Worm (Caenorhabditis elegans) whole organism, L2 larva: Measurements from ENCODE around the gene T01D1.5.

Source experiments
- F13H6.1 ChIP-seq: sonication (generic microtip); optimal IDR thresholded peaks from 2 replicates; lab custom pipeline; 2016; ENCODE audit warnings: missing genetic modification characterization, missing compliant biosample characterization
- R02D3.7 ChIP-seq: fragments of 150-350 bp; optimal IDR thresholded peaks from 2 replicates; lab custom pipeline; 2014; ENCODE audit warnings: missing biosample characterization, missing genetic modification characterization
- Y55F3AM.14 ChIP-seq: fragments of 200-800 bp; sonication (Bioruptor generic); optimal IDR thresholded peaks from 2 replicates; lab custom pipeline; 2018; ENCODE audit warnings: mild to moderate bottlenecking, missing genetic modification characterization, missing compliant biosample characterization
- ZK546.5 ChIP-seq: sonication (generic microtip); optimal IDR thresholded peaks from 2 replicates; lab custom pipeline; 2017; ENCODE audit warnings: missing biosample characterization, missing genetic modification characterization
- alr-1 ChIP-seq: fragments of 150-350 bp; optimal IDR thresholded peaks from 2 replicates; lab custom pipeline; 2014; ENCODE audit warnings: missing biosample characterization, missing genetic modification characterization
- aly-2 ChIP-seq: fragments of 150-350 bp; optimal IDR thresholded peaks from 2 replicates; lab custom pipeline; 2014; ENCODE audit warnings: missing biosample characterization, missing genetic modification characterization
- blmp-1 ChIP-seq: sonication (generic microtip); optimal IDR thresholded peaks from 2 replicates; lab custom pipeline; 2017; ENCODE audit warnings: missing genetic modification characterization, mild to moderate bottlenecking, missing compliant biosample characterization, antibody characterized with exemption, moderate library complexity; ENCODE audit not compliant: insufficient read depth
- ceh-16 ChIP-seq: fragments of 150-350 bp; optimal IDR thresholded peaks from 2 replicates; lab custom pipeline; 2014; ENCODE audit warnings: missing biosample characterization, missing genetic modification characterization
- ceh-82 ChIP-seq: fragments of 150-350 bp; optimal IDR thresholded peaks from 2 replicates; lab custom pipeline; 2014; ENCODE audit warnings: missing biosample characterization, missing genetic modification characterization
- crh-2 ChIP-seq: sonication (generic microtip); optimal IDR thresholded peaks from 2 replicates; lab custom pipeline; 2017; ENCODE audit warnings: missing biosample characterization, missing genetic modification characterization
- dmd-4 ChIP-seq: sonication (generic microtip); optimal IDR thresholded peaks from 2 replicates; lab custom pipeline; 2017; ENCODE audit warnings: missing biosample characterization, missing genetic modification characterization
- egl-27 ChIP-seq: sonication (generic microtip); optimal IDR thresholded peaks from 3 replicates; lab custom pipeline; 2017; ENCODE audit warnings: missing biosample characterization, missing genetic modification reagents, missing genetic modification characterization
- elt-1 ChIP-seq: fragments of 150-350 bp; optimal IDR thresholded peaks from 2 replicates; lab custom pipeline; 2014; ENCODE audit warnings: missing biosample characterization, missing genetic modification characterization
- elt-3 ChIP-seq: sonication (generic microtip); optimal IDR thresholded peaks from 2 replicates; lab custom pipeline; 2017; ENCODE audit warnings: missing biosample characterization, missing genetic modification characterization
- lin-11 ChIP-seq: fragments of 150-350 bp; sonication (generic microtip); optimal IDR thresholded peaks from 2 replicates; lab custom pipeline; 2014; ENCODE audit warnings: missing biosample characterization, missing genetic modification characterization, inconsistent platforms, mixed read lengths
- lin-13 ChIP-seq: fragments of 150-350 bp; optimal IDR thresholded peaks from 2 replicates; lab custom pipeline; 2014; ENCODE audit warnings: missing biosample characterization, missing genetic modification reagents, missing genetic modification characterization
- mab-5 ChIP-seq: fragments of 150-350 bp; optimal IDR thresholded peaks from 2 replicates; lab custom pipeline; 2014; ENCODE audit warnings: missing biosample characterization, missing genetic modification characterization
- mdl-1 ChIP-seq, 2 experiments: fragments of 150-350 bp in 1 of 2; sonication (generic microtip) in 1 of 2; optimal IDR thresholded peaks; 2 replicates each; lab custom pipeline; 2017; ENCODE audit warnings: missing biosample characterization in 2 of 2, missing genetic modification characterization in 2 of 2
- nhr-11 ChIP-seq: fragments of 150-350 bp; optimal IDR thresholded peaks from 2 replicates; lab custom pipeline; 2014; ENCODE audit warnings: missing biosample characterization, missing genetic modification characterization
- nhr-12 ChIP-seq: fragments of 150-350 bp; optimal IDR thresholded peaks from 2 replicates; lab custom pipeline; 2014; ENCODE audit warnings: missing biosample characterization, missing genetic modification characterization
- nhr-129 ChIP-seq: fragments of 150-350 bp; optimal IDR thresholded peaks from 2 replicates; lab custom pipeline; 2014; ENCODE audit warnings: missing biosample characterization, missing genetic modification characterization
- nhr-21 ChIP-seq: fragments of 150-350 bp; optimal IDR thresholded peaks from 2 replicates; lab custom pipeline; 2014; ENCODE audit warnings: missing biosample characterization, missing genetic modification characterization
- nhr-23 ChIP-seq: fragments of 150-350 bp; optimal IDR thresholded peaks from 2 replicates; lab custom pipeline; 2014; ENCODE audit warnings: missing biosample characterization, missing genetic modification reagents, missing genetic modification characterization
- nhr-237 ChIP-seq: fragments of 150-350 bp; optimal IDR thresholded peaks from 2 replicates; lab custom pipeline; 2014; ENCODE audit warnings: missing biosample characterization, missing genetic modification characterization
- nhr-25 ChIP-seq: fragments of 150-350 bp; sonication (generic microtip); optimal IDR thresholded peaks from 3 replicates; lab custom pipeline; 2014; ENCODE audit warnings: missing biosample characterization, missing genetic modification characterization
- nhr-6 ChIP-seq: fragments of 150-350 bp; optimal IDR thresholded peaks from 2 replicates; lab custom pipeline; 2014; ENCODE audit warnings: missing biosample characterization, missing genetic modification characterization
- nhr-77 ChIP-seq: fragments of 150-350 bp; optimal IDR thresholded peaks from 2 replicates; lab custom pipeline; 2014; ENCODE audit warnings: missing biosample characterization, missing genetic modification characterization
- peb-1 ChIP-seq: fragments of 150-350 bp; optimal IDR thresholded peaks from 2 replicates; lab custom pipeline; 2014; ENCODE audit warnings: missing biosample characterization, missing genetic modification characterization
- sem-4 ChIP-seq: fragments of 150-350 bp; optimal IDR thresholded peaks from 2 replicates; lab custom pipeline; 2014; ENCODE audit warnings: missing biosample characterization, missing genetic modification reagents, missing genetic modification characterization
- sma-9 ChIP-seq, 2 experiments: fragments of 150-350 bp in 1 of 2; sonication (generic microtip) in 1 of 2; optimal IDR thresholded peaks; 2 replicates each; lab custom pipeline; 2014 to 2016; ENCODE audit warnings: missing genetic modification characterization in 2 of 2, mild to moderate bottlenecking in 1 of 2, missing biosample characterization in 1 of 2, missing compliant biosample characterization in 1 of 2, missing genetic modification reagents in 1 of 2, moderate library complexity in 1 of 2
- unc-39 ChIP-seq: fragments of 150-350 bp; optimal IDR thresholded peaks from 2 replicates; lab custom pipeline; 2014; ENCODE audit warnings: missing biosample characterization, missing genetic modification characterization
- unc-55 ChIP-seq: fragments of 150-350 bp; sonication (generic microtip); optimal IDR thresholded peaks from 3 replicates; lab custom pipeline; 2014; ENCODE audit warnings: missing biosample characterization, missing genetic modification reagents, missing genetic modification characterization
- unc-62 ChIP-seq: fragments of 150-350 bp; optimal IDR thresholded peaks from 2 replicates; lab custom pipeline; 2014; ENCODE audit warnings: missing biosample characterization, missing genetic modification reagents, missing genetic modification characterization
- ztf-11 ChIP-seq: sonication (generic microtip); optimal IDR thresholded peaks from 2 replicates; lab custom pipeline; 2017; ENCODE audit warnings: missing biosample characterization, missing genetic modification characterization
- ztf-4 ChIP-seq: fragments of 150-350 bp; optimal IDR thresholded peaks from 2 replicates; lab custom pipeline; 2014; ENCODE audit warnings: missing biosample characterization, missing genetic modification characterization

The T01D1.5 gene

ce11 chrII:186504-186903 is 2.4 kb downstream of the T01D1.5 start, which contains the start of gene T01D1.8:
TSS of gene T01D1.8 (plus strand) at chrII:186739.
- no peak for TF ChIP-seq nhr-237
- TF ChIP-seq peb-1 (tag; lab: Kevin White, UChicago) = no peak
- TF ChIP-seq elt-1 (tag; lab: Kevin White, UChicago) = no peak
- TF ChIP-seq nhr-11 (tag; lab: Kevin White, UChicago) = no peak
- no peak for TF ChIP-seq F13H6.1 (tag; lab: Kevin White, UChicago)
- TF ChIP-seq mab-5 (tag; lab: Kevin White, UChicago) = no peak
- no peak for TF ChIP-seq nhr-12 (tag; lab: Kevin White, UChicago)
- no peak for TF ChIP-seq unc-39
- TF ChIP-seq mdl-1 (tag; optimal IDR thresholded peaks at IDR 0.05; lab: Kevin White, UChicago) = no peak
- no peak for TF ChIP-seq ceh-16
- no peak for TF ChIP-seq egl-27
- no peak for TF ChIP-seq ZK546.5 (tag; lab: Kevin White, UChicago)

ce11 chrII:178993-179392 is 9.9 kb downstream of the T01D1.5 start, which contains the start of gene T01D1.4:
TSS of gene T01D1.4 (minus strand) at chrII:179093.
- no peak for TF ChIP-seq dmd-4
- TF ChIP-seq ztf-11 (tag; lab: Kevin White, UChicago) = no peak
- no peak for TF ChIP-seq sem-4 (tag; lab: Kevin White, UChicago)
- TF ChIP-seq elt-3 = no peak
- no peak for TF ChIP-seq ZK546.5 (tag; lab: Kevin White, UChicago)
- no peak for TF ChIP-seq aly-2 (tag; lab: Kevin White, UChicago)
- no peak for TF ChIP-seq F13H6.1 (tag; lab: Kevin White, UChicago)
- no peak for TF ChIP-seq lin-13
- no peak for TF ChIP-seq nhr-23 (tag; lab: Kevin White, UChicago)
- no peak for TF ChIP-seq sma-9 (GFP tag; optimal IDR thresholded peaks at IDR 0.05; lab: Kevin White, UChicago)
- TF ChIP-seq sma-9 (tag; optimal IDR thresholded peaks at IDR 0.05; lab: Kevin White, UChicago) = no peak
- no peak for TF ChIP-seq nhr-77 (tag; lab: Kevin White, UChicago)
- TF ChIP-seq ceh-16 = no peak
- TF ChIP-seq nhr-6 (tag; lab: Kevin White, UChicago) = no peak
- no peak for TF ChIP-seq crh-2 (tag; lab: Kevin White, UChicago)
- no peak for TF ChIP-seq lin-11 (tag; lab: Kevin White, UChicago)
- no peak for TF ChIP-seq ceh-82
- no peak for TF ChIP-seq nhr-12 (tag; lab: Kevin White, UChicago)
- no peak for TF ChIP-seq nhr-25 (tag; lab: Kevin White, UChicago)
- TF ChIP-seq nhr-129 (tag; lab: Kevin White, UChicago) = no peak
- no peak for TF ChIP-seq egl-27

ce11 chrII:178146-178545 is 10.7 kb downstream of the T01D1.5 start:
- TF ChIP-seq alr-1 (tag; lab: Kevin White, UChicago) (no peak), blmp-1 (tag; lab: Kevin White, UChicago) (peak; percentile 39), nhr-25 (tag; lab: Kevin White, UChicago) (peak; percentile 65)

- peak; percentile 46 for TF ChIP-seq nhr-25 (tag; lab: Kevin White, UChicago)
- TF ChIP-seq ztf-4 (tag; lab: Kevin White, UChicago) = no peak
Measured at ce11 chrII:176622-177021, 12.2 kb downstream of the T01D1.5 start.

ce11 chrII:175868-176267 is 13.0 kb downstream of the T01D1.5 start, which contains the start of gene T01D1.3:
TSS of gene T01D1.3 (minus strand) at chrII:175968.
- TF ChIP-seq nhr-11 (tag; lab: Kevin White, UChicago) = no peak
- TF ChIP-seq blmp-1 (tag; lab: Kevin White, UChicago) = no peak
- no peak for TF ChIP-seq R02D3.7 (tag; lab: Kevin White, UChicago)
- no peak for TF ChIP-seq crh-2 (tag; lab: Kevin White, UChicago)
- no peak for TF ChIP-seq unc-39
- TF ChIP-seq unc-62 = no peak
- no peak for TF ChIP-seq nhr-12 (tag; lab: Kevin White, UChicago)
- TF ChIP-seq unc-55 (GFP tag; lab: Kevin White, UChicago) = no peak
- TF ChIP-seq Y55F3AM.14 (GFP tag; lab: Kevin White, UChicago) = no peak
- no peak for TF ChIP-seq nhr-21 (tag; lab: Kevin White, UChicago)
